Worm (Caenorhabditis elegans) whole organism, L3 larva: ENCODE measurements around the gene ril-1.

Experiments
- R02D3.7 ChIP-seq: fragments of 150-350 bp; optimal IDR thresholded peaks from 2 replicates; lab custom pipeline; 2014; ENCODE audit warnings: missing biosample characterization, missing genetic modification characterization
- ZK546.5 ChIP-seq: sonication (generic microtip); optimal IDR thresholded peaks from 2 replicates; lab custom pipeline; 2017; ENCODE audit warnings: missing biosample characterization, missing genetic modification characterization
- aly-2 ChIP-seq: fragments of 150-350 bp; optimal IDR thresholded peaks from 2 replicates; lab custom pipeline; 2014; ENCODE audit warnings: missing biosample characterization, missing genetic modification characterization
- ama-1 ChIP-seq: fragments of 150-350 bp; optimal IDR thresholded peaks from 2 replicates; lab custom pipeline; 2018
- ceh-16 ChIP-seq: sonication (generic microtip); optimal IDR thresholded peaks from 2 replicates; lab custom pipeline; 2017; ENCODE audit warnings: missing biosample characterization, missing genetic modification characterization
- ceh-82 ChIP-seq: fragments of 150-350 bp; optimal IDR thresholded peaks from 2 replicates; lab custom pipeline; 2014; ENCODE audit warnings: missing biosample characterization, missing genetic modification characterization
- daf-12 ChIP-seq: fragments of 150-350 bp; optimal IDR thresholded peaks from 2 replicates; lab custom pipeline; 2014; ENCODE audit warnings: missing biosample characterization, missing genetic modification reagents, missing genetic modification characterization
- egl-5 ChIP-seq: fragments of 150-350 bp; optimal IDR thresholded peaks from 2 replicates; lab custom pipeline; 2017; ENCODE audit warnings: missing biosample characterization, missing genetic modification reagents, missing genetic modification characterization, inconsistent platforms
- elt-1 ChIP-seq: fragments of 150-350 bp; optimal IDR thresholded peaks from 2 replicates; lab custom pipeline; 2014; ENCODE audit warnings: missing biosample characterization, missing genetic modification characterization
- elt-2 ChIP-seq: sonication (generic microtip); optimal IDR thresholded peaks from 2 replicates; lab custom pipeline; 2016; ENCODE audit warnings: missing genetic modification reagents, mild to moderate bottlenecking, missing genetic modification characterization, missing compliant biosample characterization
- eor-1 ChIP-seq, 2 experiments: fragments of 150-350 bp; optimal IDR thresholded peaks; 2 replicates each; lab custom pipeline; 2014 to 2018; ENCODE audit warnings: missing biosample characterization in 2 of 2, missing genetic modification characterization in 2 of 2
- fkh-10 ChIP-seq: sonication (generic microtip); optimal IDR thresholded peaks from 2 replicates; lab custom pipeline; 2017; ENCODE audit warnings: missing biosample characterization, missing genetic modification reagents, missing genetic modification characterization
- fos-1 ChIP-seq: fragments of 150-350 bp; optimal IDR thresholded peaks from 2 replicates; lab custom pipeline; 2014; ENCODE audit warnings: missing biosample characterization, missing genetic modification characterization
- hmg-11 ChIP-seq: sonication (generic microtip); optimal IDR thresholded peaks from 2 replicates; lab custom pipeline; 2016; ENCODE audit warnings: missing genetic modification characterization, missing compliant biosample characterization
- jun-1 ChIP-seq: fragments of 150-350 bp; optimal IDR thresholded peaks from 2 replicates; lab custom pipeline; 2014; ENCODE audit warnings: missing biosample characterization, missing genetic modification reagents, missing genetic modification characterization
- lin-15B ChIP-seq: fragments of 150-350 bp; optimal IDR thresholded peaks from 2 replicates; lab custom pipeline; 2014; ENCODE audit warnings: missing biosample characterization, missing genetic modification characterization
- mdl-1 ChIP-seq: fragments of 150-350 bp; optimal IDR thresholded peaks from 2 replicates; lab custom pipeline; 2014; ENCODE audit warnings: missing biosample characterization, missing genetic modification characterization
- mml-1 ChIP-seq: fragments of 150-350 bp; sonication (generic microtip); optimal IDR thresholded peaks from 3 replicates; lab custom pipeline; 2014; ENCODE audit warnings: missing biosample characterization, missing genetic modification characterization
- nfya-1 ChIP-seq: sonication (generic microtip); optimal IDR thresholded peaks from 2 replicates; lab custom pipeline; 2017; ENCODE audit warnings: missing genetic modification characterization, mild to moderate bottlenecking, missing compliant biosample characterization, antibody characterized with exemption, moderate library complexity; ENCODE audit not compliant: insufficient read depth
- nhr-11 ChIP-seq: fragments of 150-350 bp; optimal IDR thresholded peaks from 2 replicates; lab custom pipeline; 2014; ENCODE audit warnings: missing biosample characterization, missing genetic modification characterization
- nhr-23 ChIP-seq: fragments of 150-350 bp; optimal IDR thresholded peaks from 2 replicates; lab custom pipeline; 2014; ENCODE audit warnings: missing biosample characterization, missing genetic modification reagents, missing genetic modification characterization
- nhr-237 ChIP-seq: fragments of 150-350 bp; optimal IDR thresholded peaks from 2 replicates; lab custom pipeline; 2014; ENCODE audit warnings: missing biosample characterization, missing genetic modification characterization
- nhr-25 ChIP-seq: sonication (generic microtip); optimal IDR thresholded peaks from 2 replicates; lab custom pipeline; 2017; ENCODE audit warnings: missing biosample characterization, missing genetic modification characterization
- nhr-28 ChIP-seq: fragments of 150-350 bp; optimal IDR thresholded peaks from 2 replicates; lab custom pipeline; 2014; ENCODE audit warnings: missing biosample characterization, missing genetic modification characterization
- nhr-67 ChIP-seq: fragments of 150-350 bp; optimal IDR thresholded peaks from 2 replicates; lab custom pipeline; 2014; ENCODE audit warnings: missing biosample characterization, missing genetic modification characterization
- nhr-76 ChIP-seq: fragments of 150-350 bp; sonication (generic microtip); optimal IDR thresholded peaks from 5 replicates; lab custom pipeline; 2014; ENCODE audit warnings: missing biosample characterization, missing genetic modification characterization
- nhr-77 ChIP-seq: fragments of 150-350 bp; optimal IDR thresholded peaks from 2 replicates; lab custom pipeline; 2014; ENCODE audit warnings: missing biosample characterization, missing genetic modification characterization
- pha-4 ChIP-seq: fragments of 150-350 bp; optimal IDR thresholded peaks from 2 replicates; lab custom pipeline; 2014; ENCODE audit warnings: missing biosample characterization, missing genetic modification reagents, missing genetic modification characterization
- pqm-1 ChIP-seq: fragments of 150-350 bp; optimal IDR thresholded peaks from 2 replicates; lab custom pipeline; 2017; ENCODE audit warnings: missing biosample characterization, missing genetic modification characterization, inconsistent platforms
- sea-2 ChIP-seq: fragments of 150-350 bp; sonication (generic microtip); optimal IDR thresholded peaks from 4 replicates; lab custom pipeline; 2014; ENCODE audit warnings: missing biosample characterization, missing genetic modification reagents, missing genetic modification characterization
- skn-1 ChIP-seq: fragments of 150-350 bp; optimal IDR thresholded peaks from 2 replicates; lab custom pipeline; 2014; ENCODE audit warnings: missing biosample characterization, missing genetic modification characterization
- snpc-4 ChIP-seq: fragments of 150-350 bp; optimal IDR thresholded peaks from 2 replicates; lab custom pipeline; 2014; ENCODE audit warnings: missing biosample characterization, missing genetic modification characterization
- tbx-2 ChIP-seq: sonication (generic microtip); optimal IDR thresholded peaks from 2 replicates; lab custom pipeline; 2016; ENCODE audit warnings: mild to moderate bottlenecking, missing genetic modification characterization, missing compliant biosample characterization
- unc-39 ChIP-seq: sonication (generic microtip); optimal IDR thresholded peaks from 4 replicates; lab custom pipeline; 2017; ENCODE audit warnings: missing biosample characterization, missing genetic modification characterization
- unc-62 ChIP-seq: fragments of 150-350 bp; sonication (generic microtip); optimal IDR thresholded peaks from 4 replicates; lab custom pipeline; 2014; ENCODE audit warnings: missing biosample characterization, missing genetic modification reagents, missing genetic modification characterization

ril-1 gene

ce11 chrV:14556187-14556586 is 32.3 kb upstream of the ril-1 start, which contains the start of gene srg-47:
TSS of gene srg-47 (minus strand) at chrV:14556287.
- TF ChIP-seq elt-2 (no peak), mml-1 (tag; lab: Kevin White, UChicago) (no peak), pqm-1 (no peak), fkh-10 (no peak)

- TF ChIP-seq elt-2 (peak; percentile 7), lin-15B (tag; lab: Kevin White, UChicago) (no peak), sea-2 (GFP tag; lab: Kevin White, UChicago) (no peak), eor-1 (tag; optimal IDR thresholded peaks at IDR 0.05; lab: Kevin White, UChicago) (no peak)
These were observed 24.6 kb upstream of the ril-1 start for ce11 chrV:14548510-14548909.

- TF ChIP-seq ZK546.5 (no peak), snpc-4 (no peak), elt-1 (tag; lab: Kevin White, UChicago) (no peak), fos-1 (no peak), nhr-76 (tag; lab: Kevin White, UChicago) (no peak), ama-1 (lab: Kevin White, UChicago) (no peak), nhr-237 (no peak), nhr-23 (tag; lab: Kevin White, UChicago) (no peak), pha-4 (tag; lab: Kevin White, UChicago) (no peak), pqm-1 (no peak), elt-2 (no peak), ceh-82 (no peak), egl-5 (tag; lab: Kevin White, UChicago) (no peak), ceh-16 (tag; lab: Kevin White, UChicago) (no peak), nhr-77 (tag; lab: Kevin White, UChicago) (no peak), nhr-25 (tag; lab: Kevin White, UChicago) (no peak)
These were observed 22.6 kb upstream of the ril-1 start, which contains the start of gene C53A5.13 for ce11 chrV:14546569-14546968. TSS of gene C53A5.13 (plus strand) at chrV:14546869.

DNA sequence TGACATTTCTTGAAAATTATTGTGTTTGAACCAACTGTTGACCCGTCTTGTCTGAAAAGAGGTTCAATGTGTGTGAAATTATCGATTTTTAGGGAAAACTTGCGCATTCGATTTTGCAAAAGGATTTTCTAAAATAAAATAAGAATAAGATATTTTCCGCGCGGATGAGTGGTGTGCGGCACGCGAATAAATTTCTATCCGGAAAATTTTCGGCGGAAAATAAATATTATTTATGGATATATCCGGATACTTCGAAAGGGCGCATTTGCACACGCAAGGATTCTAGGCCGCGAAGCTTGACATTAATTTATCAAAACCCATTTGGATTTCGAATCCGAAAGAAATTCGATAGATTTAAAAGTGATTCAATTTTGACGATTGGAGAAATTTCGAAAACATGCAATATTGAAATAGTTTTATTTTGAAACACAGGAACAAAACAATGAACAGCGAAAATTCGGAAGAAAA is 21.9 kb upstream of the ril-1 start, which contains the start of gene rike-1:
Gene rike-1 (minus strand): TSS at position 51 of the 468 bp plus-strand sequence.
- TF ChIP-seq sea-2 (GFP tag; lab: Kevin White, UChicago), result no peak
- TF ChIP-seq nfya-1 (tag; lab: Kevin White, UChicago), result peak; percentile 42
- TF ChIP-seq nhr-77 (tag; lab: Kevin White, UChicago), result no peak
- no peak for TF ChIP-seq mml-1 (tag; lab: Kevin White, UChicago)
- peak; percentile 11 for TF ChIP-seq ama-1 (lab: Kevin White, UChicago)
- peak; percentile 62 for TF ChIP-seq lin-15B (tag; lab: Kevin White, UChicago)
- no peak for TF ChIP-seq nhr-23 (tag; lab: Kevin White, UChicago)
- no peak for TF ChIP-seq tbx-2 (tag; lab: Kevin White, UChicago)
- no peak for TF ChIP-seq daf-12
- TF ChIP-seq snpc-4, result peak; percentile 47
- no peak for TF ChIP-seq pqm-1
- TF ChIP-seq nhr-237, result no peak
- no peak for TF ChIP-seq ZK546.5
- no peak for TF ChIP-seq unc-62 (GFP tag; lab: Kevin White, UChicago)
- TF ChIP-seq ceh-82, result no peak
- TF ChIP-seq nhr-11 (tag; lab: Kevin White, UChicago), result no peak
- TF ChIP-seq R02D3.7 (tag; lab: Kevin White, UChicago), result no peak
- TF ChIP-seq nhr-28 (tag; lab: Kevin White, UChicago), result no peak
- no peak for TF ChIP-seq elt-2
- no peak for TF ChIP-seq mdl-1 (tag; lab: Kevin White, UChicago)
- TF ChIP-seq skn-1 (tag; lab: Kevin White, UChicago), result no peak
- TF ChIP-seq jun-1 (tag; lab: Kevin White, UChicago), result no peak
- no peak for TF ChIP-seq elt-1 (tag; lab: Kevin White, UChicago)
- no peak for TF ChIP-seq hmg-11
- no peak for TF ChIP-seq unc-39 (tag; lab: Kevin White, UChicago)
- no peak for TF ChIP-seq ceh-16 (tag; lab: Kevin White, UChicago)
- TF ChIP-seq nhr-76 (tag; lab: Kevin White, UChicago), result no peak
- no peak for TF ChIP-seq aly-2 (tag; lab: Kevin White, UChicago)

DNA sequence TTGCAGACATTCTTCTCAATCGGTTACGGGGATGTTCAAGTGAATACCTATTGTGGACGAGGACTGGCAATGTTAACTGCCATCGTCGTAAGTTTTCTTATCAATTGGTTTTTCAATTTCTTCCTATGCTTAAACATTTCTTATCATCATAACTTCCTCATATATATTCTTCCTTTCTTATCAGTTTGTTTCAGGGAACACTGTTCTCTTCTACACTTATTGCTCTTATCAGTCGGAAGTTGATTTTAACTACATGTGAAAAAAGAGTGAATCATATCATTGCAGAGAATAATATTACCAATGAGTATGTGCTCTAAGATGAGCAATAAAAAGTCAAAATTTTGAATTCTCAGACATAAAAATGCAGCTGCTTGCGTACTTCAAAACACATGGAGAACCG is 18.2 kb upstream of the ril-1 start:
- TF ChIP-seq nhr-67 (tag; lab: Kevin White, UChicago), result no peak
- peak; percentile 96 for TF ChIP-seq elt-2
- peak; percentile 92 for TF ChIP-seq jun-1 (tag; lab: Kevin White, UChicago)
- peak; percentile 93 for TF ChIP-seq pqm-1
- peak; percentile 77 for TF ChIP-seq pha-4 (tag; lab: Kevin White, UChicago)
